Worm (Caenorhabditis elegans) whole organism, L4/young adult: Measurements from ENCODE around the gene F49A5.10.

Experiments
- W03F9.2 ChIP-seq: fragments of 150-350 bp; optimal IDR thresholded peaks from 2 replicates; lab custom pipeline; 2014; ENCODE audit warnings: missing biosample characterization, missing genetic modification characterization
- dao-5 ChIP-seq: sonication (generic microtip); optimal IDR thresholded peaks from 2 replicates; lab custom pipeline; 2016; ENCODE audit warnings: missing genotype, missing genetic modification characterization, moderate library complexity, missing compliant biosample characterization
- him-1 ChIP-seq: sonication (generic microtip); optimal IDR thresholded peaks from 2 replicates; lab custom pipeline; 2016; ENCODE audit warnings: missing genotype, missing genetic modification reagents, missing genetic modification characterization, missing compliant biosample characterization

F49A5.10 gene

ce11 chrV:16874966-16875365 is at the start of gene F49A5.10:
TSS of gene F49A5.10 (plus strand) at chrV:16875266.
- no peak for TF ChIP-seq dao-5 (tag; lab: Kevin White, UChicago)
- TF ChIP-seq him-1 (tag; lab: Kevin White, UChicago) = no peak
- no peak for TF ChIP-seq W03F9.2 (tag; lab: Kevin White, UChicago)

ce11 chrV:16827485-16827884 is 47.6 kb upstream of the F49A5.10 start, which contains the start of gene srh-216:
TSS of gene srh-216 (minus strand) at chrV:16827585.
- TF ChIP-seq W03F9.2 (tag; lab: Kevin White, UChicago) (no peak), dao-5 (tag; lab: Kevin White, UChicago) (no peak), him-1 (tag; lab: Kevin White, UChicago) (no peak)

- TF ChIP-seq W03F9.2 (tag; lab: Kevin White, UChicago) (no peak), him-1 (tag; lab: Kevin White, UChicago) (no peak), dao-5 (tag; lab: Kevin White, UChicago) (no peak)
These were observed 45.7 kb upstream of the F49A5.10 start, which contains the start of gene srh-214 for ce11 chrV:16829396-16829795. TSS of gene srh-214 (minus strand) at chrV:16829755.

- no peak for TF ChIP-seq dao-5 (tag; lab: Kevin White, UChicago)
- TF ChIP-seq W03F9.2 (tag; lab: Kevin White, UChicago) = no peak
- TF ChIP-seq him-1 (tag; lab: Kevin White, UChicago) = no peak
These were observed 43.8 kb upstream of the F49A5.10 start for ce11 chrV:16831310-16831709.

ce11 chrV:16831921-16832320 is 43.1 kb upstream of the F49A5.10 start, which contains the start of gene srh-215:
TSS of gene srh-215 (minus strand) at chrV:16832021.
- TF ChIP-seq him-1 (tag; lab: Kevin White, UChicago) (no peak), dao-5 (tag; lab: Kevin White, UChicago) (no peak), W03F9.2 (tag; lab: Kevin White, UChicago) (no peak)

- no peak for TF ChIP-seq him-1 (tag; lab: Kevin White, UChicago)
- TF ChIP-seq W03F9.2 (tag; lab: Kevin White, UChicago) = no peak
- no peak for TF ChIP-seq dao-5 (tag; lab: Kevin White, UChicago)
These were observed 42.2 kb upstream of the F49A5.10 start, which contains the start of gene phy-3 for ce11 chrV:16832865-16833264. TSS of gene phy-3 (plus strand) at chrV:16833165.

- TF ChIP-seq dao-5 (tag; lab: Kevin White, UChicago) (no peak), W03F9.2 (tag; lab: Kevin White, UChicago) (no peak), him-1 (tag; lab: Kevin White, UChicago) (no peak)
These were observed 41.4 kb upstream of the F49A5.10 start for ce11 chrV:16833672-16834071.

- no peak for TF ChIP-seq him-1 (tag; lab: Kevin White, UChicago)
- TF ChIP-seq dao-5 (tag; lab: Kevin White, UChicago) = no peak
- TF ChIP-seq W03F9.2 (tag; lab: Kevin White, UChicago) = no peak
These were observed 40.1 kb upstream of the F49A5.10 start, which contains the start of gene tni-3 for ce11 chrV:16834989-16835388. TSS of gene tni-3 (minus strand) at chrV:16835128.

- no peak for TF ChIP-seq him-1 (tag; lab: Kevin White, UChicago)
- no peak for TF ChIP-seq W03F9.2 (tag; lab: Kevin White, UChicago)
- TF ChIP-seq dao-5 (tag; lab: Kevin White, UChicago) = no peak
These were observed 39.0 kb upstream of the F49A5.10 start for ce11 chrV:16836100-16836499.

ce11 chrV:16838435-16838834 is 36.6 kb upstream of the F49A5.10 start:
- TF ChIP-seq W03F9.2 (tag; lab: Kevin White, UChicago) (no peak), dao-5 (tag; lab: Kevin White, UChicago) (no peak), him-1 (tag; lab: Kevin White, UChicago) (no peak)

ce11 chrV:16840283-16840682 is 34.8 kb upstream of the F49A5.10 start:
- TF ChIP-seq W03F9.2 (tag; lab: Kevin White, UChicago) (no peak), dao-5 (tag; lab: Kevin White, UChicago) (no peak), him-1 (tag; lab: Kevin White, UChicago) (no peak)

ce11 chrV:16840961-16841360 is 34.1 kb upstream of the F49A5.10 start, which contains the start of gene clec-40:
TSS of gene clec-40 (minus strand) at chrV:16841061.
- no peak for TF ChIP-seq him-1 (tag; lab: Kevin White, UChicago)

ce11 chrV:16842941-16843340 is 32.1 kb upstream of the F49A5.10 start, which contains the start of gene clec-25:
TSS of gene clec-25 (plus strand) at chrV:16843241.
- TF ChIP-seq W03F9.2 (tag; lab: Kevin White, UChicago) (no peak), dao-5 (tag; lab: Kevin White, UChicago) (no peak), him-1 (tag; lab: Kevin White, UChicago) (no peak)

ce11 chrV:16848498-16848897 is 26.6 kb upstream of the F49A5.10 start, which contains the start of the genes clec-36 and clec-26:
TSS of gene clec-36 (minus strand) at chrV:16848598.
TSS of gene clec-26 (plus strand) at chrV:16848611.
- no peak for TF ChIP-seq dao-5 (tag; lab: Kevin White, UChicago)
- no peak for TF ChIP-seq him-1 (tag; lab: Kevin White, UChicago)
- no peak for TF ChIP-seq W03F9.2 (tag; lab: Kevin White, UChicago)
